Fruit fly (Drosophila melanogaster) whole organism, embryonic: ENCODE measurements around the gene CG15322.

Source experiments
- CG1602 ChIP-seq: fragments of 200-800 bp; sonication (Bioruptor generic); optimal IDR thresholded peaks from 3 replicates; lab custom pipeline; 2016; ENCODE audit warnings: missing biosample characterization, missing genetic modification characterization
- CG4730 ChIP-seq: fragments of 200-800 bp; sonication (Bioruptor generic); IDR thresholded peaks from 2 replicates; pipeline ENCODE4 v1.3.6; 2022; ENCODE audit warnings: missing biosample characterization, missing genetic modification characterization
- CG7839 ChIP-seq: fragments of 200-800 bp; sonication (Bioruptor generic); optimal IDR thresholded peaks from 3 replicates; lab custom pipeline; 2018; ENCODE audit warnings: missing biosample characterization, mild to moderate bottlenecking, missing genetic modification characterization, moderate library complexity
- CG9727 ChIP-seq: fragments of 200-800 bp; sonication (Bioruptor generic); optimal IDR thresholded peaks from 3 replicates; lab custom pipeline; 2017; ENCODE audit warnings: missing biosample characterization, mild to moderate bottlenecking, missing genetic modification characterization
- Nf-YC ChIP-seq: fragments of 200-800 bp; optimal IDR thresholded peaks from 3 replicates; lab custom pipeline; 2019; ENCODE audit warnings: missing biosample characterization, mild to moderate bottlenecking, missing genetic modification characterization, moderate library complexity
- Ssrp ChIP-seq: fragments of 200-800 bp; sonication (Bioruptor generic); optimal IDR thresholded peaks from 2 replicates; lab custom pipeline; 2018; ENCODE audit warnings: missing biosample characterization, mild to moderate bottlenecking, missing genetic modification characterization, moderate library complexity
- Xbp1 ChIP-seq: fragments of 200-800 bp; sonication (Bioruptor generic); optimal IDR thresholded peaks from 3 replicates; lab custom pipeline; 2016; ENCODE audit warnings: missing biosample characterization, mild to moderate bottlenecking, missing genetic modification characterization
- aop ChIP-seq: fragments of 200-800 bp; sonication (Bioruptor generic); IDR thresholded peaks from 2 replicates; pipeline ENCODE4 v1.3.6; 2022; ENCODE audit warnings: missing biosample characterization, missing genetic modification characterization
- esg ChIP-seq: fragments of 200-800 bp; sonication (Bioruptor generic); conservative IDR thresholded peaks from 2 replicates; pipeline ENCODE4 v1.3.6; 2022; ENCODE audit warnings: missing biosample characterization, missing genetic modification characterization
- fd3F ChIP-seq: fragments of 200-800 bp; sonication (Bioruptor generic); optimal IDR thresholded peaks from 2 replicates; lab custom pipeline; 2018; ENCODE audit warnings: missing biosample characterization, mild to moderate bottlenecking, missing genetic modification characterization, moderate library complexity
- pan ChIP-seq, 4 experiments: fragments of >200 bp in 3 of 4; fragments of 200-800 bp in 1 of 4; sonication (Bioruptor generic) in 1 of 4; optimal IDR thresholded peaks in 3 of 4; IDR thresholded peaks in 1 of 4; 2 replicates each; pipeline versions ENCODE4 v1.3.6 to Lab custom; 2017 to 2022; ENCODE audit warnings: missing biosample characterization in 2 of 4, missing genetic modification characterization in 2 of 4, mixed read lengths in 1 of 4
- row ChIP-seq: fragments of 200-800 bp; sonication (Bioruptor generic); IDR thresholded peaks from 3 replicates; pipeline ENCODE4 v1.3.6; 2022; ENCODE audit warnings: missing biosample characterization, missing genetic modification characterization
- ssp ChIP-seq: fragments of 200-800 bp; sonication (Bioruptor generic); IDR thresholded peaks from 2 replicates; pipeline ENCODE4 v1.3.6; 2022; ENCODE audit warnings: missing biosample characterization, missing genetic modification characterization

- TF ChIP-seq ssp (GFP tag; lab: Robert Waterston, UW) (no peak), esg (GFP tag; lab: Robert Waterston, UW) (no peak), CG9727 (GFP tag; lab: Kevin White, UChicago) (no peak), aop (no peak), Xbp1 (no peak), pan (optimal IDR thresholded peaks at IDR 0.05; lab: Kevin White, UChicago) (no peak), pan (GFP tag; optimal IDR thresholded peaks at IDR 0.05 in 1 of 2, IDR thresholded peaks at IDR 0.05 in 1 of 2) (no peak), row (GFP tag; lab: Robert Waterston, UW) (no peak), Nf-YC (no peak), CG7839 (tag; lab: Kevin White, UChicago) (no peak), fd3F (GFP tag; lab: Kevin White, UChicago) (no peak), CG1602 (GFP tag; lab: Kevin White, UChicago) (no peak), Ssrp (tag; lab: Kevin White, UChicago) (no peak), CG4730 (GFP tag; lab: Robert Waterston, UW) (no peak)
Measured at dm6 chrX:20110475-20110874, 22.9 kb upstream of the CG15322 start, which contains the start of gene karr.
